Worm (Caenorhabditis elegans): ENCODE results near the gene T08G5.15.
"Not testable (repeated sequence)": the region's sequence is repeated elsewhere in the genome, so short reads cannot be mapped to it uniquely, and the experiment has no call there.

Gene T08G5.15

ce11 chrV:14055097-14055496, 32.1 kb upstream of the T08G5.15 start:
- TF ChIP-seq ceh-34 (tag; optimal IDR thresholded peaks at IDR 0.05): peak; percentile 3
- TF ChIP-seq dve-1 (tag; optimal IDR thresholded peaks at IDR 0.05): peak; percentile 9
- peak; percentile 83 for TF ChIP-seq mec-3 (tag; optimal IDR thresholded peaks at IDR 0.05; ENCODE audit: borderline replicate concordance)
- peak; percentile 16 for TF ChIP-seq ztf-16 (tag; optimal IDR thresholded peaks at IDR 0.05)
- peak; percentile 99 for TF ChIP-seq C08G9.2 (tag; optimal IDR thresholded peaks at IDR 0.05)
- peak; percentile 97 for TF ChIP-seq ets-4 (tag; optimal IDR thresholded peaks at IDR 0.05)
- peak; percentile 66 for TF ChIP-seq unc-42 (tag; optimal IDR thresholded peaks at IDR 0.05)
- peak; percentile 62 for TF ChIP-seq hlh-6 (tag; optimal IDR thresholded peaks at IDR 0.05)
- peak; percentile 43 for TF ChIP-seq dmd-4 (tag; optimal IDR thresholded peaks at IDR 0.05; ENCODE audit: borderline replicate concordance)
- TF ChIP-seq nfya-1 (tag; optimal IDR thresholded peaks at IDR 0.05): peak; percentile 37
- peak; percentile 92 for TF ChIP-seq ceh-31 (tag; optimal IDR thresholded peaks at IDR 0.05)
- TF ChIP-seq unc-3 (GFP tag; conservative IDR thresholded peaks at IDR 0.05): 0 out of 2 replicates have a peak, but pooled peaks have one; percentile 40
- TF ChIP-seq unc-3 (tag; optimal IDR thresholded peaks at IDR 0.05): not testable (repeated sequence)
- TF ChIP-seq fkh-6 (tag; optimal IDR thresholded peaks at IDR 0.05): peak; percentile 50
- TF ChIP-seq pqm-1 (tag; optimal IDR thresholded peaks at IDR 0.05): peak; percentile 44
- peak; percentile 54 for TF ChIP-seq fax-1 (tag; optimal IDR thresholded peaks at IDR 0.05)
- TF ChIP-seq zip-5 (tag; optimal IDR thresholded peaks at IDR 0.05): peak; percentile 75
- peak; percentile 53 for TF ChIP-seq F13H6.1 (tag; optimal IDR thresholded peaks at IDR 0.05)
- peak; percentile 84 for TF ChIP-seq rnt-1 (tag; optimal IDR thresholded peaks at IDR 0.05)
- peak; percentile 91 for TF ChIP-seq tbx-2 (tag; optimal IDR thresholded peaks at IDR 0.05)
- peak; percentile 91 for TF ChIP-seq tbx-7 (tag; optimal IDR thresholded peaks at IDR 0.05)
- peak; percentile 91 for TF ChIP-seq ref-2 (tag; optimal IDR thresholded peaks at IDR 0.05)
- peak; percentile 65 for TF ChIP-seq ceh-14 (tag; optimal IDR thresholded peaks at IDR 0.05)
- peak; percentile 35 for TF ChIP-seq lim-6 (tag; optimal IDR thresholded peaks at IDR 0.05)
- TF ChIP-seq sdc-2 (tag; optimal IDR thresholded peaks at IDR 0.05): peak; percentile 66
- peak; percentile 76 for TF ChIP-seq ceh-18 (tag; optimal IDR thresholded peaks at IDR 0.05)
- TF ChIP-seq hlh-30 (tag; optimal IDR thresholded peaks at IDR 0.05; ENCODE audit: insufficient read depth): peak; percentile 90
- TF ChIP-seq unc-55 (GFP tag; optimal IDR thresholded peaks at IDR 0.05): peak; percentile 39
- TF ChIP-seq ceh-2 (tag; optimal IDR thresholded peaks at IDR 0.05): peak; percentile 92
- peak; percentile 85 for TF ChIP-seq hlh-8 (tag; optimal IDR thresholded peaks at IDR 0.05)
- TF ChIP-seq elt-2 (tag; optimal IDR thresholded peaks at IDR 0.05): peak; percentile 58

ce11 chrV:14049274-14049673, 26.3 kb upstream of the T08G5.15 start, which contains the start of gene F58D12.1:
Gene F58D12.1 (plus strand): TSS chrV:14049574.
- TF ChIP-seq ceh-45 (GFP tag; IDR thresholded peaks at IDR 0.05); fax-1 (tag; optimal IDR thresholded peaks at IDR 0.05); ztf-16 (tag; optimal IDR thresholded peaks at IDR 0.05): not testable (repeated sequence)

- TF ChIP-seq elt-2 (tag; optimal IDR thresholded peaks at IDR 0.05): peak; percentile 32
- TF ChIP-seq hlh-13 (GFP tag; optimal IDR thresholded peaks at IDR 0.05): peak; percentile 11
- 0 out of 2 replicates have a peak, but pooled peaks have one; percentile 22 for TF ChIP-seq unc-3 (GFP tag; conservative IDR thresholded peaks at IDR 0.05)
- TF ChIP-seq unc-3 (tag; optimal IDR thresholded peaks at IDR 0.05): not testable (repeated sequence)
- TF ChIP-seq madf-2 (tag; optimal IDR thresholded peaks at IDR 0.05): peak; percentile 13
- peak; percentile 3 for TF ChIP-seq ceh-2 (tag; optimal IDR thresholded peaks at IDR 0.05)
- TF ChIP-seq ttx-3 (tag; optimal IDR thresholded peaks at IDR 0.05): peak; percentile 0
- TF ChIP-seq zip-5 (tag; optimal IDR thresholded peaks at IDR 0.05): peak; percentile 26
- peak; percentile 31 for TF ChIP-seq nfya-1 (tag; optimal IDR thresholded peaks at IDR 0.05)
- peak; percentile 50 for TF ChIP-seq tbx-2 (tag; optimal IDR thresholded peaks at IDR 0.05)
- peak; percentile 20 for TF ChIP-seq C08G9.2 (tag; optimal IDR thresholded peaks at IDR 0.05)
- TF ChIP-seq sox-2 (GFP tag; IDR thresholded peaks at IDR 0.05): peak; percentile 62
- TF ChIP-seq ceh-45 (GFP tag; IDR thresholded peaks at IDR 0.05): peak; percentile 61; the same call in 1 of the 2 replicates
- peak; percentile 60 for TF ChIP-seq ceh-14 (tag; optimal IDR thresholded peaks at IDR 0.05)
- TF ChIP-seq ref-2 (tag; optimal IDR thresholded peaks at IDR 0.05): peak; percentile 52
- peak; percentile 75 for TF ChIP-seq ceh-31 (tag; optimal IDR thresholded peaks at IDR 0.05)
- TF ChIP-seq K09A11.1 (tag; optimal IDR thresholded peaks at IDR 0.05; ENCODE audit: insufficient read depth): peak; percentile 15
- peak; percentile 3 for TF ChIP-seq F13H6.1 (tag; optimal IDR thresholded peaks at IDR 0.05)
- TF ChIP-seq ceh-34 (tag; optimal IDR thresholded peaks at IDR 0.05): peak; percentile 27
Measured at ce11 chrV:14038328-14039084, 15.5 kb upstream of the T08G5.15 start, which contains the start of gene vps-39. Gene vps-39 (minus strand): TSS chrV:14038378.
